Worm (Caenorhabditis elegans): ENCODE results near the gene col-177.

The col-177 gene

ce11 chrX:10992177-10992576 lies 9.5 kb downstream of the col-177 start, which contains the start of gene ver-3:
TSS of gene ver-3 (plus strand) at chrX:10992477.
- TF ChIP-seq C06A6.2 (GFP tag; conservative IDR thresholded peaks at IDR 0.05) = no peak
- peak; percentile 10; the same call in 1 of the 2 replicates for TF ChIP-seq lin-26 (GFP tag; IDR thresholded peaks at IDR 0.05)

ce11 chrX:10991352-10992172 lies 10.1 kb downstream of the col-177 start:
- no peak for TF ChIP-seq lin-35 (GFP tag; optimal IDR thresholded peaks at IDR 0.05)
- TF ChIP-seq K12H6.12 (tag; optimal IDR thresholded peaks at IDR 0.05) = no peak

- TF ChIP-seq tbp1 (GFP tag; optimal IDR thresholded peaks at IDR 0.05) (no peak), Y67H2A.10 (GFP tag; conservative IDR thresholded peaks at IDR 0.05) (no peak), ceh-40 (GFP tag; IDR thresholded peaks at IDR 0.05) (no peak), xnd-1 (tag; optimal IDR thresholded peaks at IDR 0.05) (no peak), B0261.1 (tag; optimal IDR thresholded peaks at IDR 0.05) (no peak), mxl-1 (tag; optimal IDR thresholded peaks at IDR 0.05) (no peak), mcd-1 (GFP tag; IDR thresholded peaks at IDR 0.05) (no peak), F49E8.2 (tag; optimal IDR thresholded peaks at IDR 0.05; ENCODE audit: insufficient read depth) (no peak), K12H6.12 (tag; optimal IDR thresholded peaks at IDR 0.05) (no peak), bed-1 (GFP tag; IDR thresholded peaks at IDR 0.05) (no peak)
These were observed 10.8 kb downstream of the col-177 start for ce11 chrX:10990855-10991176.

- TF ChIP-seq nhr-80 (tag; optimal IDR thresholded peaks at IDR 0.05) = peak; percentile 47
- no peak for TF ChIP-seq egrh-3 (GFP tag; IDR thresholded peaks at IDR 0.05)
- TF ChIP-seq athp-1 (tag; optimal IDR thresholded peaks at IDR 0.05) = no peak
- 0 out of 2 replicates have a peak, but pooled peaks have one; percentile 39 for TF ChIP-seq ekl-4 (GFP tag; IDR thresholded peaks at IDR 0.05)
These were observed 11.3 kb downstream of the col-177 start for ce11 chrX:10990159-10990854.

ce11 chrX:10989286-10989685 lies 12.4 kb downstream of the col-177 start:
- TF ChIP-seq dox-1 (GFP tag; IDR thresholded peaks at IDR 0.05) = no peak
- TF ChIP-seq nfya-1 (tag; optimal IDR thresholded peaks at IDR 0.05; ENCODE audit: borderline replicate concordance, insufficient read depth) = no peak
- no peak for TF ChIP-seq F57A8.1 (GFP tag; optimal IDR thresholded peaks at IDR 0.05)
- TF ChIP-seq pha-4 (tag; optimal IDR thresholded peaks at IDR 0.05) = no peak
- no peak for TF ChIP-seq snpc-1.1 (tag; optimal IDR thresholded peaks at IDR 0.05; ENCODE audit: insufficient read depth)
- TF ChIP-seq cebp-2 (GFP tag; IDR thresholded peaks at IDR 0.05) = no peak
- no peak for TF ChIP-seq lin-40 (tag; optimal IDR thresholded peaks at IDR 0.05)
- no peak for TF ChIP-seq egrh-3 (GFP tag; IDR thresholded peaks at IDR 0.05)
- no peak for TF ChIP-seq unc-130 (GFP tag; optimal IDR thresholded peaks at IDR 0.05)
- no peak for TF ChIP-seq ztf-22 (GFP tag; optimal IDR thresholded peaks at IDR 0.05)
- TF ChIP-seq F22D6.2 (tag; optimal IDR thresholded peaks at IDR 0.05) = no peak
- TF ChIP-seq xnd-1 (tag; optimal IDR thresholded peaks at IDR 0.05) = no peak
- no peak for TF ChIP-seq dpff-1 (tag; optimal IDR thresholded peaks at IDR 0.05)
- no peak for TF ChIP-seq rcor-1 (GFP tag; IDR thresholded peaks at IDR 0.05)
- TF ChIP-seq ztf-28 (GFP tag; IDR thresholded peaks at IDR 0.05) = no peak
